Worm (Caenorhabditis elegans) whole organism, young adult: ENCODE results near the gene odd-1.
A peak's percentile ranks its signal among the peaks of the same experiment; 100 is the strongest.

Experiments
- B0019.2 ChIP-seq: fragments of 200-800 bp; sonication (Bioruptor generic); conservative IDR thresholded peaks from 2 replicates; pipeline ENCODE4 v1.3.6; 2022; ENCODE audit warnings: missing genetic modification reagents, missing genetic modification characterization, missing compliant biosample characterization
- F22D6.2 ChIP-seq: sonication (generic microtip); optimal IDR thresholded peaks from 2 replicates; lab custom pipeline; 2016; ENCODE audit warnings: mild to moderate bottlenecking, missing genetic modification characterization, missing compliant biosample characterization
- K12H6.12 ChIP-seq: fragments of 200-800 bp; sonication (Bioruptor generic); optimal IDR thresholded peaks from 2 replicates; lab custom pipeline; 2018; ENCODE audit warnings: mild to moderate bottlenecking, missing genetic modification characterization, missing compliant biosample characterization
- T07F8.4 ChIP-seq: sonication (generic microtip); optimal IDR thresholded peaks from 2 replicates; lab custom pipeline; 2016; ENCODE audit warnings: mild to moderate bottlenecking, missing genetic modification characterization, moderate library complexity, missing compliant biosample characterization
- Y56A3A.18 ChIP-seq: fragments of 200-800 bp; sonication (Bioruptor generic); IDR thresholded peaks from 2 replicates; pipeline ENCODE4 v1.3.6; 2022; ENCODE audit warnings: missing genetic modification reagents, missing genetic modification characterization, missing compliant biosample characterization
- Y67H2A.10 ChIP-seq: fragments of 200-800 bp; sonication (Bioruptor generic); conservative IDR thresholded peaks from 2 replicates; pipeline ENCODE4 v1.3.6; 2022; ENCODE audit warnings: missing genetic modification reagents, missing genetic modification characterization, missing compliant biosample characterization
- atf-7 ChIP-seq: sonication (generic microtip); optimal IDR thresholded peaks from 2 replicates; lab custom pipeline; 2017; ENCODE audit warnings: mild to moderate bottlenecking, missing genetic modification characterization, missing compliant biosample characterization
- attf-3 ChIP-seq: fragments of 200-800 bp; sonication (Bioruptor generic); conservative IDR thresholded peaks from 2 replicates; pipeline ENCODE4 v1.3.6; 2022; ENCODE audit warnings: missing genetic modification reagents, missing genetic modification characterization, missing compliant biosample characterization
- bed-1 ChIP-seq: fragments of 200-800 bp; sonication (Bioruptor generic); IDR thresholded peaks from 2 replicates; pipeline ENCODE4 v1.3.6; 2022; ENCODE audit warnings: missing genetic modification reagents, missing genetic modification characterization, missing compliant biosample characterization
- cebp-2 ChIP-seq: fragments of 200-800 bp; sonication (Bioruptor generic); IDR thresholded peaks from 2 replicates; pipeline ENCODE4 v1.3.6; 2022; ENCODE audit warnings: missing genetic modification characterization, missing compliant biosample characterization
- ceh-27 ChIP-seq: fragments of 200-800 bp; sonication (Bioruptor generic); optimal IDR thresholded peaks from 2 replicates; lab custom pipeline; 2018; ENCODE audit warnings: mild to moderate bottlenecking, missing genetic modification characterization, moderate library complexity, missing compliant biosample characterization
- ceh-40 ChIP-seq: fragments of 200-800 bp; sonication (Bioruptor generic); IDR thresholded peaks from 2 replicates; pipeline ENCODE4 v1.3.6; 2022; ENCODE audit warnings: missing genetic modification characterization, missing compliant biosample characterization
- ceh-58 ChIP-seq: fragments of 200-800 bp; sonication (Bioruptor generic); IDR thresholded peaks from 2 replicates; pipeline ENCODE4 v1.3.6; 2022; ENCODE audit warnings: missing genetic modification characterization, missing compliant biosample characterization
- ceh-79 ChIP-seq: sonication (generic microtip); optimal IDR thresholded peaks from 2 replicates; lab custom pipeline; 2017; ENCODE audit warnings: mild to moderate bottlenecking, missing genetic modification characterization, missing compliant biosample characterization
- dox-1 ChIP-seq: fragments of 200-800 bp; sonication (Bioruptor generic); IDR thresholded peaks from 2 replicates; pipeline ENCODE4 v1.3.6; 2022; ENCODE audit warnings: missing genetic modification reagents, missing genetic modification characterization, missing compliant biosample characterization
- egrh-3 ChIP-seq: fragments of 200-800 bp; sonication (Bioruptor generic); IDR thresholded peaks from 2 replicates; pipeline ENCODE4 v1.3.6; 2022; ENCODE audit warnings: missing genetic modification reagents, missing genetic modification characterization, missing compliant biosample characterization
- fkh-3 ChIP-seq: sonication (generic microtip); optimal IDR thresholded peaks from 2 replicates; lab custom pipeline; 2016; ENCODE audit warnings: mild to moderate bottlenecking, missing genetic modification characterization, missing compliant biosample characterization
- hmg-1.2 ChIP-seq: fragments of 200-800 bp; sonication (Bioruptor generic); IDR thresholded peaks from 2 replicates; pipeline ENCODE4 v1.3.6; 2022; ENCODE audit warnings: missing genetic modification reagents, missing genetic modification characterization, missing compliant biosample characterization
- hrde-1 ChIP-seq: sonication (generic microtip); optimal IDR thresholded peaks from 2 replicates; lab custom pipeline; 2016; ENCODE audit warnings: missing genetic modification characterization, mild to moderate bottlenecking, missing compliant biosample characterization, moderate library complexity, missing genotype, missing genetic modification reagents, borderline replicate concordance
- let-607 ChIP-seq, 2 experiments: fragments of 200-800 bp in 1 of 2; sonication (Bioruptor generic) in 1 of 2; sonication (generic microtip) in 1 of 2; optimal IDR thresholded peaks; 2 replicates each; lab custom pipeline; 2016 to 2018; ENCODE audit warnings: mild to moderate bottlenecking in 2 of 2, missing compliant biosample characterization in 2 of 2, missing genetic modification characterization in 2 of 2, moderate library complexity in 2 of 2, missing genotype in 1 of 2
- lin-26 ChIP-seq: fragments of 200-800 bp; sonication (Bioruptor generic); IDR thresholded peaks from 2 replicates; pipeline ENCODE4 v1.3.6; 2022; ENCODE audit warnings: missing genetic modification reagents, missing genetic modification characterization, missing compliant biosample characterization
- lin-54 ChIP-seq: fragments of 200-800 bp; sonication (Bioruptor generic); optimal IDR thresholded peaks from 2 replicates; lab custom pipeline; 2018; ENCODE audit warnings: mild to moderate bottlenecking, missing genetic modification characterization, missing compliant biosample characterization
- lsl-1 ChIP-seq: fragments of 200-800 bp; sonication (Bioruptor generic); optimal IDR thresholded peaks from 2 replicates; lab custom pipeline; 2018; ENCODE audit warnings: mild to moderate bottlenecking, missing genetic modification characterization, moderate library complexity, missing compliant biosample characterization
- lsy-27 ChIP-seq: sonication (generic microtip); optimal IDR thresholded peaks from 2 replicates; lab custom pipeline; 2017; ENCODE audit warnings: missing genetic modification characterization, mild to moderate bottlenecking, missing compliant biosample characterization, antibody characterized with exemption, missing genotype, borderline replicate concordance; ENCODE audit not compliant: insufficient read depth
- madf-10 ChIP-seq: sonication (generic microtip); optimal IDR thresholded peaks from 2 replicates; lab custom pipeline; 2016; ENCODE audit warnings: mild to moderate bottlenecking, missing genetic modification characterization, missing compliant biosample characterization
- madf-3 ChIP-seq: fragments of 200-800 bp; sonication (Bioruptor generic); IDR thresholded peaks from 2 replicates; pipeline ENCODE4 v1.3.6; 2022; ENCODE audit warnings: missing genetic modification reagents, missing genetic modification characterization, missing compliant biosample characterization
- madf-6 ChIP-seq: fragments of 200-800 bp; sonication (Bioruptor generic); IDR thresholded peaks from 2 replicates; pipeline ENCODE4 v1.3.6; 2022; ENCODE audit warnings: missing genetic modification reagents, missing genetic modification characterization, missing compliant biosample characterization
- mcd-1 ChIP-seq: fragments of 200-800 bp; sonication (Bioruptor generic); IDR thresholded peaks from 2 replicates; pipeline ENCODE4 v1.3.6; 2022; ENCODE audit warnings: missing genetic modification reagents, missing genetic modification characterization, missing compliant biosample characterization
- nhr-120 ChIP-seq: fragments of 200-800 bp; sonication (Bioruptor generic); IDR thresholded peaks from 2 replicates; pipeline ENCODE4 v1.3.6; 2022; ENCODE audit warnings: missing genetic modification characterization, missing compliant biosample characterization
- nhr-80 ChIP-seq: sonication (generic microtip); optimal IDR thresholded peaks from 2 replicates; lab custom pipeline; 2016; ENCODE audit warnings: missing genetic modification characterization, missing compliant biosample characterization
- rcor-1 ChIP-seq: fragments of 200-800 bp; sonication (Bioruptor generic); IDR thresholded peaks from 2 replicates; pipeline ENCODE4 v1.3.6; 2022; ENCODE audit warnings: missing genetic modification reagents, missing genetic modification characterization, missing compliant biosample characterization
- rec-8 ChIP-seq, 2 experiments: sonication (generic microtip); optimal IDR thresholded peaks; 2 replicates each; lab custom pipeline; 2016; ENCODE audit warnings: mild to moderate bottlenecking in 2 of 2, missing genetic modification characterization in 2 of 2, missing genetic modification reagents in 2 of 2, missing genotype in 2 of 2, missing biosample characterization in 1 of 2, missing compliant biosample characterization in 1 of 2, moderate library complexity in 1 of 2
- repo-1 ChIP-seq: sonication (generic microtip); optimal IDR thresholded peaks from 2 replicates; lab custom pipeline; 2017; ENCODE audit warnings: mild to moderate bottlenecking, missing genetic modification characterization, missing compliant biosample characterization
- snpc-1.3 ChIP-seq: sonication (generic microtip); optimal IDR thresholded peaks from 2 replicates; lab custom pipeline; 2017; ENCODE audit warnings: missing genetic modification characterization, mild to moderate bottlenecking, missing compliant biosample characterization, antibody characterized with exemption, moderate library complexity, missing genotype, missing genetic modification reagents; ENCODE audit not compliant: insufficient read depth
- snpc-4 ChIP-seq, 5 experiments: fragments of 150-350 bp in 1 of 5; sonication (generic microtip) in 4 of 5; optimal IDR thresholded peaks; 2 replicates each; lab custom pipeline; 2014 to 2018; ENCODE audit warnings: missing genetic modification characterization in 5 of 5, missing biosample characterization in 3 of 5, antibody characterized with exemption in 2 of 5, mild to moderate bottlenecking in 2 of 5, missing compliant biosample characterization in 2 of 5, missing genotype in 2 of 5, moderate library complexity in 2 of 5, missing genetic modification reagents in 1 of 5
- zfh-2 ChIP-seq: fragments of 200-800 bp; sonication (Bioruptor generic); conservative IDR thresholded peaks from 2 replicates; pipeline ENCODE4 v1.3.6; 2022; ENCODE audit warnings: missing genetic modification reagents, missing genetic modification characterization, missing compliant biosample characterization
- zim-3 ChIP-seq: sonication (generic microtip); optimal IDR thresholded peaks from 2 replicates; lab custom pipeline; 2017; ENCODE audit warnings: mild to moderate bottlenecking, missing genetic modification characterization, moderate library complexity, missing compliant biosample characterization
- ztf-22 ChIP-seq: fragments of 200-800 bp; sonication (Bioruptor generic); optimal IDR thresholded peaks from 2 replicates; lab custom pipeline; 2018; ENCODE audit warnings: mild to moderate bottlenecking, missing genetic modification characterization, moderate library complexity, missing compliant biosample characterization
- ztf-26 ChIP-seq: sonication (generic microtip); optimal IDR thresholded peaks from 2 replicates; lab custom pipeline; 2017; ENCODE audit warnings: missing genetic modification characterization, missing compliant biosample characterization
- ztf-3 ChIP-seq: fragments of 200-800 bp; sonication (Bioruptor generic); optimal IDR thresholded peaks from 2 replicates; lab custom pipeline; 2018; ENCODE audit warnings: mild to moderate bottlenecking, missing genetic modification characterization, missing compliant biosample characterization

odd-1 gene

DNA sequence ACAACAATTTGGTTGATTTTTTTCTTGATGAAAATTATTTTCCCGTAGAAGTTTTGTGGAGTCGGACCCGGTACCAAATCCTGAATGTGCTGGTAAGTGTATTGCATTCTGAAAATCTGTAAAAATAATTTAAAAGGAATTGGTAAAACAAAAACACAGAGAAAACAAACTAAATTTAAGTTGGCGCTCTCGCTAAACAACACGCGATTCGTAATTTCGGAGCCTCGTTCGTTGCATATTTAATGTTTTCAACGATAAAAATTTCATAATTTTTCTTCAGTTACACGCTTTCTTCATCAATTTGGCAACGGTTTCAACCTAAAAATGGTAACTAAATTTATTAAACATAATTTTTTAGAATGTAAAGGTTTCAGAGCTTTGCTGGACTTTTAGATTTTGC, 25.4 kb downstream of the odd-1 start, which contains the start of the genes pot-1 and ggtb-1:
Gene pot-1 (minus strand): TSS at position 120 of the 400 bp plus-strand sequence.
Gene ggtb-1 (plus strand): TSS at position 208 of the 400 bp plus-strand sequence.
- TF ChIP-seq K12H6.12 (tag; lab: Kevin White, UChicago): no peak
- TF ChIP-seq attf-3 (GFP tag; lab: Robert Waterston, UW): peak; percentile 91
- TF ChIP-seq lin-54 (GFP tag; lab: Kevin White, UChicago): peak; percentile 14

- no peak for TF ChIP-seq cebp-2
- TF ChIP-seq madf-6 (GFP tag; lab: Robert Waterston, UW): no peak
- no peak for TF ChIP-seq ceh-79 (tag; lab: Kevin White, UChicago)
Observed at ce11 chrIII:7136015-7136414, 27.9 kb downstream of the odd-1 start, which contains the start of gene B0280.17. TSS of gene B0280.17 (minus strand) at chrIII:7136115.

DNA sequence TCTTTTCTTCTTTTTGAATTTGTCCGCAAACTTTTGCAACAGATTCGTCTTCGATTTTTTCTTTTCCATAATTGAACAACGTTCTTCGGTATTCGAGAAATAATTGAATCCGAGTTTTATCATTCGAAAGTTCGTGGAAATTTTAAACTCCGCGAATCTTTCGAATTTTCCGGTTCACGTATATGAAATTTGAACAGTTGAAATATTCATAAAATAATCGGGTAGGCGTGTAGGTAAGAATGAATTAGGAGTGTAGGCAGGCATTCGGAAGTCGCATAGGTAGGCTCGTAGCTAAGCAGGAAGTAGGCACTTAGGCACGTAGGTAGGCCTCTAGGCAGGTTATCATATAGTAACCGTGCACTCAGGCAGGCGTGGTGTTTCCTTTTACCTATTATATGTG, 30.1 kb downstream of the odd-1 start, which contains the start of gene B0280.11:
Gene B0280.11 (minus strand): TSS at position 101 of the 400 bp plus-strand sequence.
- no peak for TF ChIP-seq let-607 (tag; optimal IDR thresholded peaks at IDR 0.05; lab: Kevin White, UChicago)
- TF ChIP-seq snpc-1.3: no peak
- TF ChIP-seq dox-1 (GFP tag; lab: Robert Waterston, UW): no peak
- no peak for TF ChIP-seq hrde-1
- no peak for TF ChIP-seq ceh-27 (GFP tag; lab: Kevin White, UChicago)

DNA sequence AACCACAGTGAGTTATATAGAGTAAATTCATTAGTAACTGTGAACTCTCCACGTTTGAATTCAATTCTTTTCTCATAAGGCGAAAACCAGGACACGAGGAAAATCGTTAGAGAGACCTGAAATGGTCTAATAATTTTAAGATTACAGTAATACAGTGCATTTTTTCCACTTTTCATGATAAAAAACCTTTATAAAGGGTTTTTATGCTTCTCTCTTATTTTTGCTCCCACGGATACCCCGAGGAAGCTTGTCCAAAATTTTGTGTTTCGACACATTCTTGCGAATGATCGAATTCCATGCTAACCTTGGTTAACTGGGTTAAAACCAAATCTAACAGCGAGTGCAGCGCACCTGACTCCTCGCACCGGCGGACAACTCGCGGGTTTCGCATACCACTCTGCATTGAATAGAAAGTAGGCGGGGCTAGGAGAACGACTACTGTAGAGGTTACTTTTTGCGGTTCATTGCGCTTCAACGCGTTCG, 32.2 kb downstream of the odd-1 start:
- TF ChIP-seq repo-1 (peak; percentile 39), ztf-3 (GFP tag; lab: Kevin White, UChicago) (no peak), egrh-3 (no peak), rec-8 (tag; optimal IDR thresholded peaks at IDR 0.05; lab: Kevin White, UChicago) (peak in 1 of 2 experiments; percentile 49), lsy-27 (tag; lab: Kevin White, UChicago) (no peak), hrde-1 (peak; percentile 75), snpc-4 (GFP tag; optimal IDR thresholded peaks at IDR 0.05; lab: Kevin White, UChicago) (peak; percentile 94), snpc-4 (tag; optimal IDR thresholded peaks at IDR 0.05; lab: Kevin White, UChicago) (peak; percentile 94 to 98 (median 96)), let-607 (tag; optimal IDR thresholded peaks at IDR 0.05; lab: Kevin White, UChicago) (peak in 1 of 2 experiments; percentile 8), lin-26 (GFP tag; lab: Robert Waterston, UW) (peak; percentile 45; the same call in 1 of the 2 replicates), Y67H2A.10 (GFP tag; lab: Robert Waterston, UW) (no peak), madf-3 (GFP tag; lab: Robert Waterston, UW) (peak; percentile 50; the same call in 1 of the 2 replicates), cebp-2 (no peak), ceh-79 (tag; lab: Kevin White, UChicago) (no peak), lsl-1 (GFP tag; lab: Kevin White, UChicago) (peak; percentile 67), F22D6.2 (tag; lab: Kevin White, UChicago) (no peak), zim-3 (no peak), zfh-2 (GFP tag; lab: Robert Waterston, UW) (no peak), Y56A3A.18 (GFP tag; lab: Robert Waterston, UW) (0 out of 2 replicates have a peak, but pooled peaks have one; percentile 37), rcor-1 (peak; percentile 55; the same call in 1 of the 2 replicates), ceh-40 (GFP tag; lab: Robert Waterston, UW) (no peak), hmg-1.2 (GFP tag; lab: Robert Waterston, UW) (peak; percentile 88), nhr-120 (GFP tag; lab: Robert Waterston, UW) (no peak), ceh-58 (GFP tag; lab: Robert Waterston, UW) (no peak), bed-1 (GFP tag; lab: Robert Waterston, UW) (no peak), B0019.2 (no peak), ztf-22 (GFP tag; lab: Kevin White, UChicago) (no peak), nhr-80 (tag; lab: Kevin White, UChicago) (no peak), mcd-1 (GFP tag; lab: Robert Waterston, UW) (peak; percentile 55), fkh-3 (no peak), atf-7 (tag; lab: Kevin White, UChicago) (no peak), snpc-1.3 (peak; percentile 89), T07F8.4 (tag; lab: Kevin White, UChicago) (no peak), ztf-26 (tag; lab: Kevin White, UChicago) (no peak), madf-10 (tag; lab: Kevin White, UChicago) (no peak)
